Worm (Caenorhabditis elegans) whole organism, L1 larva: ENCODE data around the gene cbp-1.

Source experiments
- fos-1 ChIP-seq: fragments of 150-350 bp; optimal IDR thresholded peaks from 2 replicates; lab custom pipeline; 2014; ENCODE audit warnings: missing biosample characterization, missing genetic modification characterization
- hpl-2 ChIP-seq: fragments of 150-350 bp; optimal IDR thresholded peaks from 2 replicates; lab custom pipeline; 2014; ENCODE audit warnings: missing biosample characterization, missing genetic modification reagents, missing genetic modification characterization
- jun-1 ChIP-seq: fragments of 150-350 bp; optimal IDR thresholded peaks from 2 replicates; lab custom pipeline; 2014; ENCODE audit warnings: missing biosample characterization, missing genetic modification reagents, missing genetic modification characterization
- lin-15B ChIP-seq: fragments of 150-350 bp; sonication (generic microtip); optimal IDR thresholded peaks from 3 replicates; lab custom pipeline; 2014; ENCODE audit warnings: missing biosample characterization, missing genetic modification characterization
- lin-39 ChIP-seq: fragments of 150-350 bp; optimal IDR thresholded peaks from 2 replicates; lab custom pipeline; 2014; ENCODE audit warnings: missing biosample characterization, missing genetic modification reagents, missing genetic modification characterization
- nhr-90 ChIP-seq: sonication (generic microtip); optimal IDR thresholded peaks from 2 replicates; lab custom pipeline; 2016; ENCODE audit warnings: mild to moderate bottlenecking, missing genetic modification characterization, missing compliant biosample characterization; ENCODE audit not compliant: poor library complexity
- snu-23 ChIP-seq: sonication (generic microtip); optimal IDR thresholded peaks from 2 replicates; lab custom pipeline; 2016; ENCODE audit warnings: missing genetic modification characterization, missing compliant biosample characterization
- unc-86 ChIP-seq: sonication (generic microtip); optimal IDR thresholded peaks from 2 replicates; lab custom pipeline; 2016; ENCODE audit warnings: missing genetic modification characterization, missing compliant biosample characterization
- zip-4 ChIP-seq: fragments of 200-800 bp; sonication (Bioruptor generic); optimal IDR thresholded peaks from 2 replicates; lab custom pipeline; 2018; ENCODE audit warnings: mild to moderate bottlenecking, missing genetic modification characterization, moderate library complexity, missing compliant biosample characterization
- ztf-11 ChIP-seq, 2 experiments: sonication (generic microtip); optimal IDR thresholded peaks; 2 replicates each; lab custom pipeline; 2016 to 2017; ENCODE audit warnings: missing genetic modification characterization in 2 of 2, missing biosample characterization in 1 of 2, missing compliant biosample characterization in 1 of 2
- ztf-4 ChIP-seq: fragments of 150-350 bp; optimal IDR thresholded peaks from 2 replicates; lab custom pipeline; 2014; ENCODE audit warnings: missing biosample characterization, missing genetic modification characterization

DNA sequence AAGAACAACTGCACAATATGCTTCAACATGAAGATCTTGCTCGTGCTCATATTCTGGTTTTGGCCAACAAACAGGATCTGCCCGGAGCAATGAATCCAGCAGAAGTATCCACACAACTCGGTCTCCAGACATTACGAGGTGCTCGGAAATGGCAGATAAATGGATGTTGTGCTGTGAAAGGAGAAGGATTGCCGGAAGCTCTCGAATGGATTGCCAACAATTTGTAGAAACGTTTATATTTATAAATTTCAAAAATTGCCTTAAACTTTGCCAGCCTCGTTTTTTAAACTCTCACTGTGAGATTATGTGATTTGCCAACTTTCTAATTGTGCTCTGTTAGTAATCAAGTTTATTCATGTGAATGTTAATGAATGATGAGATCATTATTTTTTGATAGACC is 57.4 kb downstream of the cbp-1 start:
- TF ChIP-seq hpl-2 = no peak
- TF ChIP-seq lin-39 (tag; lab: Kevin White, UChicago) = no peak
- no peak for TF ChIP-seq ztf-11 (tag; optimal IDR thresholded peaks at IDR 0.05; lab: Kevin White, UChicago)
- no peak for TF ChIP-seq nhr-90 (tag; lab: Kevin White, UChicago)
- no peak for TF ChIP-seq snu-23
- no peak for TF ChIP-seq jun-1 (tag; lab: Kevin White, UChicago)
- TF ChIP-seq zip-4 (GFP tag; lab: Kevin White, UChicago) = no peak
- TF ChIP-seq ztf-4 = no peak
- TF ChIP-seq lin-15B (tag; lab: Kevin White, UChicago) = no peak
- TF ChIP-seq fos-1 (tag; lab: Kevin White, UChicago) = no peak
- TF ChIP-seq unc-86 (tag; lab: Kevin White, UChicago) = no peak
